Worm (Caenorhabditis elegans) whole organism, L4 larva: Measurements from ENCODE around the gene H17B01.5.
A peak's percentile ranks its signal among the peaks of the same experiment; 100 is the strongest.

Experiments used
- D1046.2 ChIP-seq: fragments of 200-800 bp; sonication (Bioruptor generic); IDR thresholded peaks from 2 replicates; pipeline ENCODE4 v1.3.6; 2022; ENCODE audit warnings: missing genetic modification characterization, missing compliant biosample characterization
- F10B5.3 ChIP-seq: sonication (generic microtip); optimal IDR thresholded peaks from 2 replicates; lab custom pipeline; 2016; ENCODE audit warnings: mild to moderate bottlenecking, missing genetic modification characterization, missing compliant biosample characterization
- F37D6.2 ChIP-seq: sonication (generic microtip); optimal IDR thresholded peaks from 2 replicates; lab custom pipeline; 2016; ENCODE audit warnings: mild to moderate bottlenecking, missing genetic modification characterization, missing compliant biosample characterization
- T26A8.4 ChIP-seq: fragments of 200-800 bp; sonication (Bioruptor generic); IDR thresholded peaks from 2 replicates; pipeline ENCODE4 v1.3.6; 2022; ENCODE audit warnings: missing genetic modification characterization, missing compliant biosample characterization
- Y105C5A.15 ChIP-seq: fragments of 200-800 bp; sonication (Bioruptor generic); IDR thresholded peaks from 2 replicates; pipeline ENCODE4 v1.3.6; 2022; ENCODE audit warnings: missing genetic modification characterization, missing compliant biosample characterization
- Y48G9A.11 ChIP-seq: fragments of 200-800 bp; sonication (Bioruptor generic); IDR thresholded peaks from 2 replicates; pipeline ENCODE4 v1.3.6; 2022; ENCODE audit warnings: missing genetic modification reagents, missing genetic modification characterization, missing compliant biosample characterization
- Y5F2A.4 ChIP-seq: fragments of 200-800 bp; sonication (Bioruptor generic); optimal IDR thresholded peaks from 2 replicates; lab custom pipeline; 2018; ENCODE audit warnings: mild to moderate bottlenecking, missing genetic modification characterization, missing compliant biosample characterization
- aha-1 ChIP-seq: fragments of 150-350 bp; peaks from one replicate; lab custom pipeline; 2014; ENCODE audit warnings: missing biosample characterization, missing genetic modification characterization
- aly-2 ChIP-seq: sonication (generic microtip); optimal IDR thresholded peaks from 2 replicates; lab custom pipeline; 2018; ENCODE audit warnings: missing biosample characterization, missing genetic modification characterization
- ama-1 ChIP-seq: fragments of 150-350 bp; optimal IDR thresholded peaks from 2 replicates; lab custom pipeline; 2014; ENCODE audit warnings: inconsistent platforms, mixed read lengths
- arid-1 ChIP-seq: fragments of 200-800 bp; sonication (Bioruptor generic); conservative IDR thresholded peaks from 2 replicates; pipeline ENCODE4 v1.3.6; 2022; ENCODE audit warnings: missing genetic modification reagents, missing genetic modification characterization, missing compliant biosample characterization
- ceh-20 ChIP-seq: fragments of 200-800 bp; sonication (Bioruptor generic); IDR thresholded peaks from 2 replicates; pipeline ENCODE4 v1.3.6; 2022; ENCODE audit warnings: missing genetic modification reagents, missing genetic modification characterization, missing compliant biosample characterization
- ces-1 ChIP-seq: fragments of 150-350 bp; sonication (generic microtip); optimal IDR thresholded peaks from 4 replicates; lab custom pipeline; 2014; ENCODE audit warnings: missing biosample characterization, missing genetic modification reagents, missing genetic modification characterization
- cey-2 ChIP-seq: sonication (generic microtip); optimal IDR thresholded peaks from 3 replicates; lab custom pipeline; 2017; ENCODE audit warnings: missing genetic modification characterization, mild to moderate bottlenecking, missing compliant biosample characterization, antibody characterized with exemption, borderline replicate concordance; ENCODE audit not compliant: insufficient read depth
- daf-19 ChIP-seq: fragments of 200-800 bp; sonication (Bioruptor generic); conservative IDR thresholded peaks from 2 replicates; pipeline ENCODE4 v1.3.6; 2022; ENCODE audit warnings: missing genetic modification characterization, missing compliant biosample characterization
- daf-8 ChIP-seq: fragments of 200-800 bp; sonication (Bioruptor generic); IDR thresholded peaks from 2 replicates; pipeline ENCODE4 v1.3.6; 2022; ENCODE audit warnings: missing genetic modification characterization, missing compliant biosample characterization
- dmd-6 ChIP-seq: fragments of 200-800 bp; sonication (Bioruptor generic); IDR thresholded peaks from 2 replicates; pipeline ENCODE4 v1.3.6; 2022; ENCODE audit warnings: missing genetic modification reagents, missing genetic modification characterization, missing compliant biosample characterization
- dmd-9 ChIP-seq: fragments of 200-800 bp; sonication (Bioruptor generic); IDR thresholded peaks from 2 replicates; pipeline ENCODE4 v1.3.6; 2022; ENCODE audit warnings: missing genetic modification reagents, missing genetic modification characterization, missing compliant biosample characterization
- duxl-1 ChIP-seq: sonication (generic microtip); optimal IDR thresholded peaks from 2 replicates; lab custom pipeline; 2016; ENCODE audit warnings: mild to moderate bottlenecking, missing genetic modification characterization, moderate library complexity, missing compliant biosample characterization; ENCODE audit not compliant: poor library complexity
- dve-1 ChIP-seq: sonication (generic microtip); optimal IDR thresholded peaks from 2 replicates; lab custom pipeline; 2017; ENCODE audit warnings: antibody characterized with exemption, mild to moderate bottlenecking, missing genetic modification characterization, missing compliant biosample characterization; ENCODE audit not compliant: insufficient read depth
- egl-43 ChIP-seq: fragments of 200-800 bp; sonication (Bioruptor generic); IDR thresholded peaks from 2 replicates; pipeline ENCODE4 v1.3.6; 2022; ENCODE audit warnings: missing genetic modification reagents, missing genetic modification characterization, missing compliant biosample characterization
- fkh-10 ChIP-seq: fragments of 150-350 bp; optimal IDR thresholded peaks from 2 replicates; lab custom pipeline; 2014; ENCODE audit warnings: missing biosample characterization, missing genetic modification reagents, missing genetic modification characterization
- hif-1 ChIP-seq, 2 experiments: sonication (generic microtip); optimal IDR thresholded peaks; 2 replicates each; lab custom pipeline; 2016 to 2017; ENCODE audit warnings: missing compliant biosample characterization in 2 of 2, missing genetic modification characterization in 2 of 2, missing genetic modification reagents in 2 of 2, missing genotype in 2 of 2, mild to moderate bottlenecking in 1 of 2
- hlh-30 ChIP-seq: sonication (generic microtip); optimal IDR thresholded peaks from 2 replicates; lab custom pipeline; 2017; ENCODE audit warnings: antibody characterized with exemption, mild to moderate bottlenecking, missing genetic modification characterization, missing compliant biosample characterization; ENCODE audit not compliant: insufficient read depth
- hmg-1.1 ChIP-seq: fragments of 200-800 bp; sonication (Bioruptor generic); IDR thresholded peaks from 2 replicates; pipeline ENCODE4 v1.3.6; 2022; ENCODE audit warnings: missing genetic modification reagents, missing genetic modification characterization, missing compliant biosample characterization
- lin-29 ChIP-seq: fragments of 200-800 bp; sonication (Bioruptor generic); IDR thresholded peaks from 2 replicates; pipeline ENCODE4 v1.3.6; 2022; ENCODE audit warnings: missing genetic modification reagents, missing genetic modification characterization, missing compliant biosample characterization
- lir-3 ChIP-seq: sonication (generic microtip); optimal IDR thresholded peaks from 2 replicates; lab custom pipeline; 2016; ENCODE audit warnings: mild to moderate bottlenecking, missing genetic modification characterization, missing compliant biosample characterization
- lsy-2 ChIP-seq, 2 experiments: fragments of 150-350 bp in 1 of 2; sonication (generic microtip) in 1 of 2; optimal IDR thresholded peaks; 2 replicates each; lab custom pipeline; 2014 to 2017; ENCODE audit warnings: missing biosample characterization in 2 of 2, missing genetic modification characterization in 2 of 2
- madf-5 ChIP-seq, 2 experiments: fragments of 200-800 bp; sonication (Bioruptor generic); IDR thresholded peaks; 2 replicates each; pipeline ENCODE4 v1.3.6; 2022; ENCODE audit warnings: missing compliant biosample characterization in 2 of 2, missing genetic modification characterization in 2 of 2
- madf-9 ChIP-seq: fragments of 200-800 bp; sonication (Bioruptor generic); conservative IDR thresholded peaks from 2 replicates; pipeline ENCODE4 v1.3.6; 2022; ENCODE audit warnings: missing genetic modification reagents, missing genetic modification characterization, missing compliant biosample characterization
- mes-2 ChIP-seq: sonication (generic microtip); optimal IDR thresholded peaks from 2 replicates; lab custom pipeline; 2016; ENCODE audit warnings: missing genotype, mild to moderate bottlenecking, missing genetic modification characterization, missing compliant biosample characterization; ENCODE audit not compliant: poor library complexity, severe bottlenecking
- mxl-2 ChIP-seq: fragments of 200-800 bp; sonication (Bioruptor generic); conservative IDR thresholded peaks from 2 replicates; pipeline ENCODE4 v1.3.6; 2022; ENCODE audit warnings: missing genetic modification reagents, missing genetic modification characterization, missing compliant biosample characterization
- mxl-3 ChIP-seq: fragments of 200-800 bp; sonication (Bioruptor generic); optimal IDR thresholded peaks from 2 replicates; lab custom pipeline; 2018; ENCODE audit warnings: mild to moderate bottlenecking, missing genetic modification characterization, missing compliant biosample characterization
- nhr-10 ChIP-seq: fragments of 150-350 bp; optimal IDR thresholded peaks from 2 replicates; lab custom pipeline; 2014; ENCODE audit warnings: missing biosample characterization, missing genetic modification characterization
- nhr-102 ChIP-seq: sonication (generic microtip); optimal IDR thresholded peaks from 2 replicates; lab custom pipeline; 2016; ENCODE audit warnings: mild to moderate bottlenecking, missing genetic modification characterization, moderate library complexity, missing compliant biosample characterization
- nhr-111 ChIP-seq: fragments of 200-800 bp; sonication (Bioruptor generic); optimal IDR thresholded peaks from 2 replicates; lab custom pipeline; 2018; ENCODE audit warnings: mild to moderate bottlenecking, missing genetic modification characterization, missing compliant biosample characterization
- nhr-237 ChIP-seq: sonication (generic microtip); optimal IDR thresholded peaks from 2 replicates; lab custom pipeline; 2017; ENCODE audit warnings: missing biosample characterization, missing genetic modification characterization
- nhr-25 ChIP-seq: sonication (generic microtip); optimal IDR thresholded peaks from 2 replicates; lab custom pipeline; 2017; ENCODE audit warnings: missing genetic modification characterization, mild to moderate bottlenecking, missing compliant biosample characterization, antibody characterized with exemption, moderate library complexity, borderline replicate concordance; ENCODE audit not compliant: insufficient read depth
- nhr-41 ChIP-seq: fragments of 200-800 bp; sonication (Bioruptor generic); IDR thresholded peaks from 2 replicates; pipeline ENCODE4 v1.3.6; 2022; ENCODE audit warnings: missing genetic modification reagents, missing genetic modification characterization, missing compliant biosample characterization
- nhr-48 ChIP-seq: sonication (generic microtip); optimal IDR thresholded peaks from 2 replicates; lab custom pipeline; 2016; ENCODE audit warnings: mild to moderate bottlenecking, missing genetic modification characterization, missing compliant biosample characterization
- pqm-1 ChIP-seq: sonication (generic microtip); optimal IDR thresholded peaks from 2 replicates; lab custom pipeline; 2017; ENCODE audit warnings: missing biosample characterization, missing genetic modification characterization
- saeg-2 ChIP-seq: fragments of 200-800 bp; sonication (Bioruptor generic); IDR thresholded peaks from 2 replicates; pipeline ENCODE4 v1.3.6; 2022; ENCODE audit warnings: missing genetic modification reagents, missing genetic modification characterization, missing compliant biosample characterization
- set-16 ChIP-seq: fragments of 200-800 bp; sonication (Bioruptor generic); IDR thresholded peaks from 2 replicates; pipeline ENCODE4 v1.3.6; 2022; ENCODE audit warnings: missing genetic modification reagents, missing genetic modification characterization, missing compliant biosample characterization
- spr-1 ChIP-seq: sonication (generic microtip); optimal IDR thresholded peaks from 2 replicates; lab custom pipeline; 2016; ENCODE audit warnings: mild to moderate bottlenecking, missing genetic modification characterization, missing compliant biosample characterization
- tag-97 ChIP-seq: fragments of 200-800 bp; sonication (Bioruptor generic); IDR thresholded peaks from 2 replicates; pipeline ENCODE4 v1.3.6; 2022; ENCODE audit warnings: missing genetic modification characterization, missing compliant biosample characterization
- unc-39 ChIP-seq: sonication (generic microtip); optimal IDR thresholded peaks from 2 replicates; lab custom pipeline; 2017; ENCODE audit warnings: missing biosample characterization, missing genetic modification characterization
- unc-62 ChIP-seq, 3 experiments: fragments of 150-350 bp in 1 of 3; sonication (generic microtip); optimal IDR thresholded peaks in 2 of 3; peaks in 1 of 3; 1 replicate in 1 of 3; 2 replicates in 2 of 3; lab custom pipeline; 2014 to 2017; ENCODE audit warnings: missing biosample characterization in 3 of 3, missing genetic modification characterization in 3 of 3, missing genetic modification reagents in 3 of 3, missing genotype in 1 of 3
- zip-11 ChIP-seq: fragments of 200-800 bp; sonication (Bioruptor generic); IDR thresholded peaks from 2 replicates; pipeline ENCODE4 v1.3.6; 2022; ENCODE audit warnings: missing genetic modification characterization, missing compliant biosample characterization
- ztf-11 ChIP-seq: fragments of 150-350 bp; optimal IDR thresholded peaks from 2 replicates; lab custom pipeline; 2014; ENCODE audit warnings: missing biosample characterization, missing genetic modification characterization

Gene H17B01.5

ce11 chrII:1519867-1520266 is 46.5 kb upstream of the H17B01.5 start (continued):
- no peak for TF ChIP-seq daf-19 (GFP tag; lab: Robert Waterston, UW)
- no peak for TF ChIP-seq cey-2 (tag; lab: Kevin White, UChicago)
- TF ChIP-seq ztf-11 = no peak
- no peak for TF ChIP-seq saeg-2 (GFP tag; lab: Robert Waterston, UW)
- TF ChIP-seq mxl-3 (GFP tag; lab: Kevin White, UChicago) = no peak
- TF ChIP-seq madf-5 (GFP tag; IDR thresholded peaks at IDR 0.05; lab: Robert Waterston, UW) = peak in 1 of 2 experiments; percentile 45; a peak in 1 of 4 replicates
- TF ChIP-seq hmg-1.1 (GFP tag; lab: Robert Waterston, UW) = peak; percentile 88
- TF ChIP-seq ceh-20 (GFP tag; lab: Robert Waterston, UW) = 0 out of 2 replicates have a peak, but pooled peaks have one; percentile 52
- peak; percentile 79 for TF ChIP-seq madf-9 (GFP tag; lab: Robert Waterston, UW)
- no peak for TF ChIP-seq ces-1 (GFP tag; lab: Kevin White, UChicago)
- TF ChIP-seq daf-8 (GFP tag; lab: Robert Waterston, UW) = no peak
- peak; percentile 26 for TF ChIP-seq F10B5.3 (tag; lab: Kevin White, UChicago)
- peak in 1 of 2 experiments; percentile 22 for TF ChIP-seq hif-1 (tag; optimal IDR thresholded peaks at IDR 0.05; lab: Kevin White, UChicago)
- TF ChIP-seq mes-2 (tag; lab: Kevin White, UChicago) = peak; percentile 80
- TF ChIP-seq T26A8.4 (GFP tag; lab: Robert Waterston, UW) = no peak
- TF ChIP-seq nhr-48 = no peak
- peak; percentile 86 for TF ChIP-seq duxl-1 (tag; lab: Kevin White, UChicago)
- peak; percentile 18 for TF ChIP-seq spr-1 (tag; lab: Kevin White, UChicago)
- TF ChIP-seq lin-29 (GFP tag; lab: Robert Waterston, UW) = no peak
- no peak for TF ChIP-seq nhr-10 (tag; lab: Kevin White, UChicago)
- no peak for TF ChIP-seq ama-1
- no peak for TF ChIP-seq nhr-25
- peak; percentile 41 for TF ChIP-seq nhr-111 (GFP tag; lab: Kevin White, UChicago)
- peak; percentile 42 for TF ChIP-seq aha-1
- no peak for TF ChIP-seq fkh-10 (GFP tag; lab: Kevin White, UChicago)
- TF ChIP-seq Y48G9A.11 (GFP tag; lab: Robert Waterston, UW) = peak; percentile 65; the same call in 1 of the 2 replicates
- TF ChIP-seq egl-43 = no peak
- peak; percentile 37 for TF ChIP-seq F37D6.2
- no peak for TF ChIP-seq tag-97 (GFP tag; lab: Robert Waterston, UW)
- no peak for TF ChIP-seq unc-39 (tag; lab: Kevin White, UChicago)
- TF ChIP-seq aly-2 (tag; lab: Kevin White, UChicago) = no peak
- TF ChIP-seq D1046.2 = peak; percentile 70; the same call in 1 of the 2 replicates
- no peak for TF ChIP-seq arid-1 (GFP tag; lab: Robert Waterston, UW)
- no peak for TF ChIP-seq unc-62 (GFP tag; optimal IDR thresholded peaks at IDR 0.05 in 1 of 2; lab: Kevin White, UChicago)
- no peak for TF ChIP-seq unc-62 (tag; optimal IDR thresholded peaks at IDR 0.05; lab: Kevin White, UChicago)
- TF ChIP-seq dve-1 = peak; percentile 6
- TF ChIP-seq hlh-30 (tag; lab: Kevin White, UChicago) = no peak
- 0 out of 2 replicates have a peak, but pooled peaks have one; percentile 41 for TF ChIP-seq nhr-41 (GFP tag; lab: Robert Waterston, UW)
- TF ChIP-seq zip-11 (GFP tag; lab: Robert Waterston, UW) = no peak
- no peak for TF ChIP-seq Y5F2A.4
- TF ChIP-seq mxl-2 (GFP tag; lab: Robert Waterston, UW) = 0 out of 2 replicates have a peak, but pooled peaks have one; percentile 37
- no peak for TF ChIP-seq pqm-1 (tag; lab: Kevin White, UChicago)
- no peak for TF ChIP-seq nhr-237 (tag; lab: Kevin White, UChicago)
- TF ChIP-seq dmd-9 = peak; percentile 40; the same call in 1 of the 2 replicates
- TF ChIP-seq nhr-102 (tag; lab: Kevin White, UChicago) = no peak
- TF ChIP-seq lir-3 (tag; lab: Kevin White, UChicago) = no peak
- TF ChIP-seq dmd-6 = peak; percentile 43
- 0 out of 2 replicates have a peak, but pooled peaks have one; percentile 38 for TF ChIP-seq Y105C5A.15 (GFP tag; lab: Robert Waterston, UW)
- TF ChIP-seq lsy-2 (tag; optimal IDR thresholded peaks at IDR 0.05; lab: Kevin White, UChicago) = peak in 1 of 2 experiments; percentile 29
- peak; percentile 43; the same call in 1 of the 2 replicates for TF ChIP-seq set-16 (GFP tag; lab: Robert Waterston, UW)
